Fruit fly (Drosophila melanogaster) whole organism, embryonic: ENCODE results near the gene CG32625.
A peak's percentile ranks its signal among the peaks of the same experiment; 100 is the strongest.

Experiments used
- BEAF-32 ChIP-seq: fragments of 200-800 bp; sonication (Bioruptor generic); optimal IDR thresholded peaks from 3 replicates; lab custom pipeline; 2017; ENCODE audit warnings: missing biosample characterization, missing genetic modification characterization, mild to moderate bottlenecking, moderate library complexity, missing genetic modification reagents
- BtbVII ChIP-seq: fragments of 200-800 bp; sonication (Bioruptor generic); optimal IDR thresholded peaks from 3 replicates; lab custom pipeline; 2017; ENCODE audit warnings: missing biosample characterization, mild to moderate bottlenecking, missing genetic modification characterization
- Bteb2 ChIP-seq: fragments of 200-800 bp; sonication (Bioruptor generic); optimal IDR thresholded peaks from 2 replicates; lab custom pipeline; 2016; ENCODE audit warnings: missing biosample characterization, missing genetic modification characterization
- CG10462 ChIP-seq: fragments of 200-800 bp; sonication (Bioruptor generic); optimal IDR thresholded peaks from 2 replicates; lab custom pipeline; 2016; ENCODE audit warnings: missing biosample characterization, missing genetic modification characterization
- CG11456 ChIP-seq: fragments of 200-800 bp; sonication (Bioruptor generic); IDR thresholded peaks from 3 replicates; pipeline ENCODE4 v1.3.6; 2022; ENCODE audit warnings: missing biosample characterization, missing genetic modification characterization
- CG12659 ChIP-seq: fragments of 200-800 bp; sonication (Bioruptor generic); optimal IDR thresholded peaks from 3 replicates; lab custom pipeline; 2017; ENCODE audit warnings: mild to moderate bottlenecking, missing biosample characterization, missing genetic modification reagents, missing genetic modification characterization
- CG15479 ChIP-seq: fragments of 200-800 bp; sonication (Bioruptor generic); optimal IDR thresholded peaks from 3 replicates; lab custom pipeline; 2019; ENCODE audit warnings: missing biosample characterization, mild to moderate bottlenecking, missing genetic modification characterization, moderate library complexity
- CG16863 ChIP-seq: fragments of 200-800 bp; sonication (Bioruptor generic); optimal IDR thresholded peaks from 3 replicates; lab custom pipeline; 2016; ENCODE audit warnings: missing biosample characterization, missing genetic modification characterization
- CG17359 ChIP-seq: fragments of 200-800 bp; sonication (Bioruptor generic); optimal IDR thresholded peaks from 3 replicates; lab custom pipeline; 2018; ENCODE audit warnings: missing biosample characterization, mild to moderate bottlenecking, missing genetic modification characterization, moderate library complexity
- CG17361 ChIP-seq: fragments of 200-800 bp; sonication (Bioruptor generic); IDR thresholded peaks from 3 replicates; pipeline ENCODE4 v1.3.6; 2022; ENCODE audit warnings: missing biosample characterization, missing genetic modification characterization
- CG17385 ChIP-seq: fragments of 200-800 bp; sonication (Bioruptor generic); optimal IDR thresholded peaks from 3 replicates; lab custom pipeline; 2018; ENCODE audit warnings: missing biosample characterization, mild to moderate bottlenecking, missing genetic modification characterization
- CG4730 ChIP-seq: fragments of 200-800 bp; sonication (Bioruptor generic); IDR thresholded peaks from 2 replicates; pipeline ENCODE4 v1.3.6; 2022; ENCODE audit warnings: missing biosample characterization, missing genetic modification characterization
- CG5180 ChIP-seq: fragments of 200-800 bp; sonication (Bioruptor generic); optimal IDR thresholded peaks from 3 replicates; lab custom pipeline; 2017; ENCODE audit warnings: missing biosample characterization, missing genetic modification characterization, mild to moderate bottlenecking, moderate library complexity, missing genetic modification reagents
- CG5953 ChIP-seq: fragments of 200-800 bp; sonication (Bioruptor generic); IDR thresholded peaks from 2 replicates; pipeline ENCODE4 v1.3.6; 2022; ENCODE audit warnings: missing biosample characterization, missing genetic modification characterization
- CG6272 ChIP-seq: fragments of 200-800 bp; sonication (Bioruptor generic); IDR thresholded peaks from 2 replicates; pipeline ENCODE4 v1.3.6; 2022; ENCODE audit warnings: missing biosample characterization, missing genetic modification characterization
- CG6689 ChIP-seq: fragments of 200-800 bp; sonication (Bioruptor generic); IDR thresholded peaks from 2 replicates; pipeline ENCODE4 v1.3.6; 2022; ENCODE audit warnings: missing biosample characterization, missing genetic modification characterization
- CG6854 ChIP-seq: fragments of 200-800 bp; sonication (Bioruptor generic); optimal IDR thresholded peaks from 3 replicates; lab custom pipeline; 2017; ENCODE audit warnings: missing biosample characterization, mild to moderate bottlenecking, missing genetic modification characterization
- CG9215 ChIP-seq: fragments of 200-800 bp; sonication (Bioruptor generic); IDR thresholded peaks from 2 replicates; pipeline ENCODE4 v1.3.6; 2022; ENCODE audit warnings: missing biosample characterization, missing genetic modification characterization
- CG9437 ChIP-seq: fragments of 200-800 bp; sonication (Bioruptor generic); optimal IDR thresholded peaks from 2 replicates; lab custom pipeline; 2018; ENCODE audit warnings: missing biosample characterization, mild to moderate bottlenecking, missing genetic modification characterization
- CG9876 ChIP-seq: fragments of 200-800 bp; sonication (Bioruptor generic); optimal IDR thresholded peaks from 2 replicates; lab custom pipeline; 2016; ENCODE audit warnings: missing biosample characterization, missing genetic modification characterization
- Dad ChIP-seq: fragments of 200-800 bp; sonication (Bioruptor generic); optimal IDR thresholded peaks from 3 replicates; lab custom pipeline; 2016; ENCODE audit warnings: missing biosample characterization, missing genetic modification characterization
- Dip2 ChIP-seq: fragments of 200-800 bp; sonication (Bioruptor generic); IDR thresholded peaks from 2 replicates; pipeline ENCODE4 v1.3.6; 2022; ENCODE audit warnings: missing biosample characterization, missing genetic modification characterization
- Hey ChIP-seq: fragments of 200-800 bp; sonication (Bioruptor generic); optimal IDR thresholded peaks from 3 replicates; lab custom pipeline; 2018; ENCODE audit warnings: missing biosample characterization, mild to moderate bottlenecking, missing genetic modification characterization
- Hmr ChIP-seq: fragments of 200-800 bp; sonication (Bioruptor generic); optimal IDR thresholded peaks from 3 replicates; lab custom pipeline; 2017; ENCODE audit warnings: mild to moderate bottlenecking, missing biosample characterization, missing genetic modification reagents, missing genetic modification characterization
- Jarid2 ChIP-seq: fragments of 200-800 bp; sonication (Bioruptor generic); optimal IDR thresholded peaks from 3 replicates; lab custom pipeline; 2017; ENCODE audit warnings: mild to moderate bottlenecking, missing biosample characterization, missing genetic modification reagents, missing genetic modification characterization
- Mad ChIP-seq: fragments of 200-800 bp; sonication (Bioruptor generic); optimal IDR thresholded peaks from 2 replicates; lab custom pipeline; 2016; ENCODE audit warnings: missing biosample characterization, missing genetic modification characterization
- Meics ChIP-seq: fragments of 200-800 bp; sonication (Bioruptor generic); optimal IDR thresholded peaks from 2 replicates; lab custom pipeline; 2017; ENCODE audit warnings: missing biosample characterization, mild to moderate bottlenecking, missing genetic modification characterization
- PHDP ChIP-seq: fragments of 200-800 bp; sonication (Bioruptor generic); optimal IDR thresholded peaks from 3 replicates; lab custom pipeline; 2018; ENCODE audit warnings: missing biosample characterization, mild to moderate bottlenecking, missing genetic modification characterization, moderate library complexity
- Rfx ChIP-seq: fragments of 200-800 bp; sonication (Bioruptor generic); IDR thresholded peaks from 2 replicates; pipeline ENCODE4 v1.3.6; 2022; ENCODE audit warnings: missing biosample characterization, missing genetic modification characterization
- Rx ChIP-seq: fragments of 200-800 bp; sonication (Bioruptor generic); IDR thresholded peaks from 2 replicates; pipeline ENCODE4 v1.3.6; 2022; ENCODE audit warnings: missing biosample characterization, missing genetic modification characterization
- ato ChIP-seq: fragments of 200-800 bp; sonication (Bioruptor generic); IDR thresholded peaks from 2 replicates; pipeline ENCODE4 v1.3.6; 2022; ENCODE audit warnings: missing biosample characterization, missing genetic modification characterization; ENCODE audit not compliant: partially characterized antibody
- br ChIP-seq: fragments of >200 bp; optimal IDR thresholded peaks from 2 replicates; lab custom pipeline; 2017
- dysf ChIP-seq: fragments of 200-800 bp; sonication (Bioruptor generic); IDR thresholded peaks from 3 replicates; pipeline ENCODE4 v1.3.6; 2022; ENCODE audit warnings: missing biosample characterization, missing genetic modification characterization
- exex ChIP-seq: fragments of 200-800 bp; sonication (Bioruptor generic); optimal IDR thresholded peaks from 4 replicates; lab custom pipeline; 2018; ENCODE audit warnings: missing biosample characterization, mild to moderate bottlenecking, missing genetic modification characterization, moderate library complexity
- kah ChIP-seq: fragments of 200-800 bp; sonication (Bioruptor generic); optimal IDR thresholded peaks from 2 replicates; lab custom pipeline; 2018; ENCODE audit warnings: missing biosample characterization, mild to moderate bottlenecking, missing genetic modification characterization
- knrl ChIP-seq: fragments of 200-800 bp; sonication (Bioruptor generic); IDR thresholded peaks from 3 replicates; pipeline ENCODE4 v1.3.6; 2022; ENCODE audit warnings: missing biosample characterization, missing genetic modification characterization; ENCODE audit not compliant: partially characterized antibody
- lab ChIP-seq: fragments of 200-800 bp; sonication (Bioruptor generic); optimal IDR thresholded peaks from 3 replicates; lab custom pipeline; 2017; ENCODE audit warnings: missing biosample characterization, missing genetic modification characterization, mild to moderate bottlenecking, moderate library complexity, missing genetic modification reagents
- luna ChIP-seq: fragments of 200-800 bp; sonication (Bioruptor generic); optimal IDR thresholded peaks from 2 replicates; lab custom pipeline; 2016; ENCODE audit warnings: missing biosample characterization, missing genetic modification characterization
- nom ChIP-seq: fragments of 200-800 bp; sonication (Bioruptor generic); optimal IDR thresholded peaks from 2 replicates; lab custom pipeline; 2017; ENCODE audit warnings: missing biosample characterization, missing genetic modification characterization, mild to moderate bottlenecking, moderate library complexity, missing genetic modification reagents
- oc ChIP-seq: fragments of 200-800 bp; sonication (Bioruptor generic); optimal IDR thresholded peaks from 2 replicates; lab custom pipeline; 2018; ENCODE audit warnings: missing biosample characterization, mild to moderate bottlenecking, missing genetic modification characterization, moderate library complexity
- onecut ChIP-seq: fragments of 200-800 bp; sonication (Bioruptor generic); IDR thresholded peaks from 2 replicates; pipeline ENCODE4 v1.3.6; 2022; ENCODE audit warnings: missing biosample characterization, missing genetic modification characterization
- pfk ChIP-seq: fragments of 200-800 bp; sonication (Bioruptor generic); optimal IDR thresholded peaks from 2 replicates; lab custom pipeline; 2018; ENCODE audit warnings: missing biosample characterization, mild to moderate bottlenecking, missing genetic modification characterization, moderate library complexity
- pros ChIP-seq: fragments of 200-800 bp; sonication (Bioruptor generic); optimal IDR thresholded peaks from 3 replicates; lab custom pipeline; 2019; ENCODE audit warnings: missing biosample characterization, mild to moderate bottlenecking, missing genetic modification characterization, moderate library complexity
- repo ChIP-seq: fragments of 200-800 bp; sonication (Bioruptor generic); optimal IDR thresholded peaks from 2 replicates; lab custom pipeline; 2016; ENCODE audit warnings: missing biosample characterization, missing genetic modification characterization
- row ChIP-seq: fragments of 200-800 bp; sonication (Bioruptor generic); IDR thresholded peaks from 3 replicates; pipeline ENCODE4 v1.3.6; 2022; ENCODE audit warnings: missing biosample characterization, missing genetic modification characterization
- sens ChIP-seq: fragments of 200-800 bp; sonication (Bioruptor generic); peaks from one replicate; lab custom pipeline; 2016; ENCODE audit warnings: missing biosample characterization, missing genetic modification characterization
- seq ChIP-seq: fragments of 200-800 bp; sonication (Bioruptor generic); IDR thresholded peaks from 2 replicates; pipeline ENCODE4 v1.3.6; 2022; ENCODE audit warnings: missing biosample characterization, missing genetic modification characterization
- sima ChIP-seq: fragments of 200-800 bp; sonication (Bioruptor generic); optimal IDR thresholded peaks from 2 replicates; lab custom pipeline; 2016; ENCODE audit warnings: missing biosample characterization, missing genetic modification characterization
- toy ChIP-seq: fragments of 200-800 bp; sonication (Bioruptor generic); IDR thresholded peaks from 2 replicates; pipeline ENCODE4 v1.3.6; 2022; ENCODE audit warnings: missing biosample characterization, missing genetic modification characterization
- tup ChIP-seq: fragments of 200-800 bp; sonication (Bioruptor generic); optimal IDR thresholded peaks from 2 replicates; lab custom pipeline; 2016; ENCODE audit warnings: missing biosample characterization, mild to moderate bottlenecking, missing genetic modification characterization, moderate library complexity
- unpg ChIP-seq: fragments of 200-800 bp; sonication (Bioruptor generic); optimal IDR thresholded peaks from 3 replicates; lab custom pipeline; 2018; ENCODE audit warnings: missing biosample characterization, mild to moderate bottlenecking, missing genetic modification characterization, moderate library complexity
- zfh2 ChIP-seq: fragments of 200-800 bp; sonication (Bioruptor generic); optimal IDR thresholded peaks from 2 replicates; lab custom pipeline; 2016; ENCODE audit warnings: missing biosample characterization, missing genetic modification characterization

The CG32625 gene

DNA sequence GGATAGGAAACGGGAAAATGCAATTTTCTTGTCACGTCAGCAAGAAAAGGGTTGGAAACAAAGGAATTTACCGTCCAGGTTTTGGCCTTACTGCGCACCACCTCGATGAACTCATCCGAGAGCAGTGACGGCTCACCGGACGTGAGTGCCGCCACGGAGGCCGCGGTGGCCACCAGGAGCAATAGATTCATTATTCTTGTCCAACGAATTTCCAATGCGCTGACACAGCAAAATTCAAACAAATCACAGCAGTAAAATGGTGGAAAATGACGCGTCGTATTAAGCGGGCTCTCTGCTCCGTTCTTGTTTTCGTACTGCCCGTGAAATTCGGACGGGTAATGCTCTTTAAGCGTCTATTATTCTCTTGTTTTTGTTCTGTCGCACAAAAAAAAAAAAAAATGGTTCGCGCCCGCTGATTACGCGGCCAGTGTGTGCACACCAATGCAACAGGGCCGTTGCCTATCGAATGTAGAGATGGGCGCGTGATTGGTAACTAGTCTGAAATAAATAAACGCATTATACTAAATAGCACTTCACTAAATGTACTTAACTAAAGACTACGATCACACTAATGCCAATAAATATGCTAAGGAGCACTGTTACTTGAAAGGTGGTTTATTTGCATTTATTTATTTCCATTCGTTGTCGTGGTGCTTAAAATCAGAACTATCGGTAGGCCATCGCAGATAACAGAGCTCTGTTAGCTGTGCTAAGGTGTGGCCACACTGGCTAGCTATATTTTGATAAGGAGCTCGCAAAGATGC lies 25.3 kb upstream of the CG32625 start, which contains the start of the genes CtsB and amrt (continued):
- peak; percentile 37 for TF ChIP-seq Jarid2
- TF ChIP-seq unpg: peak; percentile 35
- TF ChIP-seq CG6689 (GFP tag; lab: Robert Waterston, UW): 0 out of 2 replicates have a peak, but pooled peaks have one; percentile 7
- TF ChIP-seq CG15479: no peak
- TF ChIP-seq CG10462 (GFP tag; lab: Kevin White, UChicago): no peak
- peak; percentile 29 for TF ChIP-seq repo
- no peak for TF ChIP-seq kah (GFP tag; lab: Kevin White, UChicago)
- TF ChIP-seq sima (GFP tag; lab: Kevin White, UChicago): no peak
- TF ChIP-seq br (lab: Kevin White, UChicago): no peak
- no peak for TF ChIP-seq onecut (GFP tag; lab: Robert Waterston, UW)
- TF ChIP-seq CG17361: peak; percentile 55; the same call in 2 of the 3 replicates
- TF ChIP-seq CG6854 (GFP tag; lab: Kevin White, UChicago): no peak
- no peak for TF ChIP-seq toy (GFP tag; lab: Robert Waterston, UW)
- TF ChIP-seq CG9215 (GFP tag; lab: Robert Waterston, UW): no peak
- no peak for TF ChIP-seq pros (GFP tag; lab: Kevin White, UChicago)
- no peak for TF ChIP-seq Dip2 (GFP tag; lab: Robert Waterston, UW)
- no peak for TF ChIP-seq BtbVII
- 0 out of 2 replicates have a peak, but pooled peaks have one; percentile 9 for TF ChIP-seq CG4730 (GFP tag; lab: Robert Waterston, UW)
- no peak for TF ChIP-seq Rx
- no peak for TF ChIP-seq Hey (tag; lab: Kevin White, UChicago)
- TF ChIP-seq Dad (GFP tag; lab: Kevin White, UChicago): peak; percentile 39
- peak; percentile 21 for TF ChIP-seq CG17385 (GFP tag; lab: Kevin White, UChicago)
- TF ChIP-seq seq (GFP tag; lab: Robert Waterston, UW): no peak
- no peak for TF ChIP-seq pfk (GFP tag; lab: Kevin White, UChicago)
- TF ChIP-seq dysf (GFP tag; lab: Robert Waterston, UW): peak; percentile 62; the same call in 2 of the 3 replicates
- TF ChIP-seq Meics (GFP tag; lab: Kevin White, UChicago): peak; percentile 30
- peak; percentile 43 for TF ChIP-seq Hmr
- TF ChIP-seq CG11456: no peak
- peak; percentile 60 for TF ChIP-seq zfh2 (GFP tag; lab: Kevin White, UChicago)
- TF ChIP-seq lab (GFP tag; lab: Kevin White, UChicago): peak; percentile 53
- peak; percentile 92 for TF ChIP-seq sens (GFP tag; lab: Kevin White, UChicago)
- TF ChIP-seq CG5180 (GFP tag; lab: Kevin White, UChicago): no peak
- TF ChIP-seq CG16863 (GFP tag; lab: Kevin White, UChicago): peak; percentile 17
- peak; percentile 40; the same call in 1 of the 2 replicates for TF ChIP-seq ato
- TF ChIP-seq Mad: no peak
- TF ChIP-seq Bteb2: peak; percentile 6
- TF ChIP-seq tup: no peak

DNA sequence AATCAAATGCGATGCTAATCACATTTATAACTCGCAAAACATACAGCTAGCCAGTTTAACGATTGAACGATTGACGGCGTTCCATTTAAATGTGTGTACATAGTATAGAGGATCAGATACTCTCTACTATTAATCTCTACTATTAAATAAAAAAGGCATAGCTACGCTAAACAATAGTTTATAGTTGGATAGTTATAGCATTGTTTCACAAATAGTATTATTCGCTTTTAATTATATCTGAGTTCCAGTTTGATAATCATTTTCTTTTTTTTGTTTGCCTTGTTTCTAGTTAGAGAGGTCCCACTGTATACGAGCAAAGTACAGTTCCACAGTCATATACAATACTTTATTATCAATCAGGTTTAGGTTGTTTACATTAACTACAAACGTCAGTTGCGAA lies 23.1 kb upstream of the CG32625 start:
- TF ChIP-seq CG5953 (GFP tag; lab: Robert Waterston, UW): no peak
- TF ChIP-seq CG6272 (GFP tag; lab: Robert Waterston, UW): no peak
- no peak for TF ChIP-seq Dad (GFP tag; lab: Kevin White, UChicago)
- no peak for TF ChIP-seq oc (tag; lab: Kevin White, UChicago)
- no peak for TF ChIP-seq CG12659 (GFP tag; lab: Kevin White, UChicago)
- peak; percentile 63 for TF ChIP-seq nom
- no peak for TF ChIP-seq CG17359 (tag; lab: Kevin White, UChicago)
- no peak for TF ChIP-seq luna
- no peak for TF ChIP-seq BEAF-32 (GFP tag; lab: Kevin White, UChicago)
- TF ChIP-seq CG9437 (GFP tag; lab: Kevin White, UChicago): no peak
- TF ChIP-seq Rfx (GFP tag; lab: Robert Waterston, UW): no peak
- TF ChIP-seq exex (tag; lab: Kevin White, UChicago): peak; percentile 17
- no peak for TF ChIP-seq CG9876 (GFP tag; lab: Kevin White, UChicago)
- TF ChIP-seq row (GFP tag; lab: Robert Waterston, UW): peak; percentile 47
- TF ChIP-seq PHDP (tag; lab: Kevin White, UChicago): peak; percentile 8
- no peak for TF ChIP-seq knrl (GFP tag; lab: Robert Waterston, UW)
